Fruit fly (Drosophila melanogaster) whole organism, pupa: Measurements from ENCODE around the gene CG3368.

Experiments
- CG10348 ChIP-seq: fragments of 200-800 bp; sonication (Bioruptor generic); IDR thresholded peaks from 2 replicates; pipeline ENCODE4 v1.3.6; 2022; ENCODE audit warnings: missing biosample characterization, missing genetic modification characterization
- CG12605 ChIP-seq: fragments of 200-800 bp; sonication (Bioruptor generic); IDR thresholded peaks from 2 replicates; pipeline ENCODE4 v1.3.6; 2022; ENCODE audit warnings: missing biosample characterization, missing genetic modification characterization
- CG13204 ChIP-seq: fragments of 200-800 bp; sonication (Bioruptor generic); optimal IDR thresholded peaks from 2 replicates; lab custom pipeline; 2018; ENCODE audit warnings: missing biosample characterization, mild to moderate bottlenecking, missing genetic modification characterization, moderate library complexity
- CG15710 ChIP-seq: fragments of 200-800 bp; sonication (Bioruptor generic); optimal IDR thresholded peaks from 2 replicates; lab custom pipeline; 2018; ENCODE audit warnings: missing biosample characterization, mild to moderate bottlenecking, missing genetic modification characterization, moderate library complexity
- CG17806 ChIP-seq: fragments of 200-800 bp; sonication (Bioruptor generic); optimal IDR thresholded peaks from 2 replicates; lab custom pipeline; 2018; ENCODE audit warnings: missing biosample characterization, mild to moderate bottlenecking, missing genetic modification characterization, moderate library complexity
- CG32121 ChIP-seq: fragments of 200-800 bp; sonication (Bioruptor generic); IDR thresholded peaks from 2 replicates; pipeline ENCODE4 v1.3.6; 2022; ENCODE audit warnings: missing biosample characterization, missing genetic modification characterization
- CG34367 ChIP-seq: fragments of 200-800 bp; sonication (Bioruptor generic); optimal IDR thresholded peaks from 2 replicates; lab custom pipeline; 2018; ENCODE audit warnings: missing biosample characterization, mild to moderate bottlenecking, missing genetic modification characterization
- CG4496 ChIP-seq: fragments of 200-800 bp; sonication (Bioruptor generic); IDR thresholded peaks from 3 replicates; pipeline ENCODE4 v1.3.6; 2022; ENCODE audit warnings: missing biosample characterization, missing genetic modification characterization
- CG8159 ChIP-seq: fragments of 200-800 bp; sonication (Bioruptor generic); optimal IDR thresholded peaks from 3 replicates; lab custom pipeline; 2018; ENCODE audit warnings: missing biosample characterization, mild to moderate bottlenecking, missing genetic modification characterization, moderate library complexity
- CG8301 ChIP-seq: fragments of 200-800 bp; sonication (Bioruptor generic); optimal IDR thresholded peaks from 2 replicates; lab custom pipeline; 2018; ENCODE audit warnings: missing biosample characterization, mild to moderate bottlenecking, missing genetic modification characterization
- CG9948 ChIP-seq: fragments of 200-800 bp; sonication (Bioruptor generic); optimal IDR thresholded peaks from 2 replicates; lab custom pipeline; 2018; ENCODE audit warnings: missing biosample characterization, mild to moderate bottlenecking, missing genetic modification characterization, moderate library complexity
- D1 ChIP-seq: fragments of 200-800 bp; sonication (Bioruptor generic); optimal IDR thresholded peaks from 2 replicates; lab custom pipeline; 2018; ENCODE audit warnings: missing biosample characterization, mild to moderate bottlenecking, missing genetic modification characterization, moderate library complexity
- EcR ChIP-seq: fragments of 200-800 bp; sonication (Bioruptor generic); optimal IDR thresholded peaks from 3 replicates; lab custom pipeline; 2019; ENCODE audit warnings: missing biosample characterization, missing genetic modification characterization, mild to moderate bottlenecking, moderate library complexity, missing genetic modification reagents
- Ets98B ChIP-seq: fragments of 200-800 bp; sonication (Bioruptor generic); IDR thresholded peaks from 2 replicates; pipeline ENCODE4 v1.3.6; 2022; ENCODE audit warnings: missing biosample characterization, missing genetic modification characterization
- Pif1A ChIP-seq: fragments of 200-800 bp; sonication (Bioruptor generic); optimal IDR thresholded peaks from 3 replicates; lab custom pipeline; 2016; ENCODE audit warnings: missing biosample characterization, missing genetic modification characterization
- Snoo ChIP-seq: fragments of 200-800 bp; sonication (Bioruptor generic); optimal IDR thresholded peaks from 3 replicates; lab custom pipeline; 2017; ENCODE audit warnings: missing biosample characterization, mild to moderate bottlenecking, missing genetic modification characterization, inconsistent platforms
- fd96Ca ChIP-seq: fragments of 200-800 bp; sonication (Bioruptor generic); IDR thresholded peaks from 3 replicates; pipeline ENCODE4 v1.3.6; 2022; ENCODE audit warnings: missing biosample characterization, missing genetic modification characterization
- gl ChIP-seq: fragments of 200-800 bp; sonication (Bioruptor generic); optimal IDR thresholded peaks from 2 replicates; lab custom pipeline; 2018; ENCODE audit warnings: missing biosample characterization, mild to moderate bottlenecking, missing genetic modification characterization
- rn ChIP-seq: fragments of 200-800 bp; sonication (Bioruptor generic); IDR thresholded peaks from 2 replicates; pipeline ENCODE4 v1.3.6; 2022; ENCODE audit warnings: missing biosample characterization, missing genetic modification characterization

Gene CG3368

dm6 chr3R:27292159-27292880, 8.7 kb downstream of the CG3368 start, which contains the start of gene CG3348:
TSS of gene CG3348 (minus strand) at chr3R:27292209.
- TF ChIP-seq rn = no peak
- no peak for TF ChIP-seq Pif1A
- TF ChIP-seq Snoo (tag; lab: Kevin White, UChicago) = no peak
- no peak for TF ChIP-seq CG17806
- peak; percentile 3 for TF ChIP-seq CG8159 (tag; lab: Kevin White, UChicago)
- no peak for TF ChIP-seq CG32121 (GFP tag; lab: Robert Waterston, UW)
- no peak for TF ChIP-seq CG13204
- TF ChIP-seq CG15710 = no peak
- TF ChIP-seq CG10348 (GFP tag; lab: Robert Waterston, UW) = no peak
- TF ChIP-seq CG4496 (GFP tag; lab: Robert Waterston, UW) = 0 out of 3 replicates have a peak, but pooled peaks have one; percentile 44
- TF ChIP-seq EcR (GFP tag; lab: Kevin White, UChicago) = no peak
- TF ChIP-seq, all 21 proteins: peak for 2

- no peak for TF ChIP-seq D1 (tag; lab: Kevin White, UChicago)
- TF ChIP-seq fd96Ca = no peak
- no peak for TF ChIP-seq rn
- no peak for TF ChIP-seq CG8159 (tag; lab: Kevin White, UChicago)
- TF ChIP-seq CG13204 = no peak
Observed at dm6 chr3R:27293065-27293464, 9.5 kb downstream of the CG3368 start.

dm6 chr3R:27294113-27294512, 10.5 kb downstream of the CG3368 start:
- TF ChIP-seq CG34367 (tag; lab: Kevin White, UChicago) = no peak
- no peak for TF ChIP-seq CG4496 (GFP tag; lab: Robert Waterston, UW)
- no peak for TF ChIP-seq rn
- TF ChIP-seq Snoo (tag; lab: Kevin White, UChicago) = no peak

- TF ChIP-seq CG15710 = no peak
Observed at dm6 chr3R:27322225-27322624, 38.6 kb downstream of the CG3368 start, which contains the start of gene CG3339. TSS of gene CG3339 (minus strand) at chr3R:27322325.

dm6 chr3R:27330782-27331181, 47.2 kb downstream of the CG3368 start, which contains the start of gene CG3330:
TSS of gene CG3330 (minus strand) at chr3R:27330882.
- no peak for TF ChIP-seq CG9948 (tag; lab: Kevin White, UChicago)
- no peak for TF ChIP-seq CG12605 (GFP tag; lab: Robert Waterston, UW)
- no peak for TF ChIP-seq Pif1A
- TF ChIP-seq rn = no peak
- TF ChIP-seq gl (tag; lab: Kevin White, UChicago) = no peak
- TF ChIP-seq CG15710 = no peak
- TF ChIP-seq fd96Ca = no peak
- no peak for TF ChIP-seq Snoo (tag; lab: Kevin White, UChicago)
- no peak for TF ChIP-seq Ets98B (GFP tag; lab: Robert Waterston, UW)
- no peak for TF ChIP-seq CG8159 (tag; lab: Kevin White, UChicago)
- TF ChIP-seq CG13204 = no peak
- TF ChIP-seq CG4496 (GFP tag; lab: Robert Waterston, UW) = no peak
- no peak for TF ChIP-seq CG32121 (GFP tag; lab: Robert Waterston, UW)
- no peak for TF ChIP-seq CG10348 (GFP tag; lab: Robert Waterston, UW)
- TF ChIP-seq CG17806 = no peak
- no peak for TF ChIP-seq CG8301 (tag; lab: Kevin White, UChicago)
